Worm (Caenorhabditis elegans): ENCODE data around the gene K02F6.5.

Gene K02F6.5

DNA sequence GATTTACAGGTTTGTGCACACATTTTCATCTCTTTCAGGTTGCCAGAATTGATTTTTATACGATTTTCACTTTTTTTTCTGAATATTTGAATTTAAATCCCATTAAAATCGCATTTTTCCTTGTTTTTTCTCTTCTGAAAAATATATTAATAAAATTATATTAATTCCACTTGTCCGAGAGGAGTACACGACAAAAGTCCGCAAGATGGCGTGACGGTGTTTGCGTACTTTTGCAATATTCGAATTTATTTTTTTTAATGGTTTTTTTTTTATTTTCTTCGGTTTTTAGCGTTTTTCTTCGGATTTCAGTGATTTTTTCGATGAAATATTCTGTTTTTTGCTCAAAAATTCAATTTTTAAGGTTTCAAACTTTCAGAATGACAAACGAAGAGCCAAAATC lies 30.3 kb downstream of the K02F6.5 start, which contains the start of gene usp-39 (continued):
- TF ChIP-seq ets-5 (GFP tag; IDR thresholded peaks at IDR 0.05), result no peak
- no peak for TF ChIP-seq fkh-8 (tag; optimal IDR thresholded peaks at IDR 0.05)
- peak; percentile 80 for TF ChIP-seq unc-86 (tag; optimal IDR thresholded peaks at IDR 0.05)
- TF ChIP-seq lir-3 (tag; optimal IDR thresholded peaks at IDR 0.05; ENCODE audit: poor library complexity), result no peak
- no peak for TF ChIP-seq swsn-7 (tag; optimal IDR thresholded peaks at IDR 0.05)
- TF ChIP-seq ama-1 (optimal IDR thresholded peaks at IDR 0.05), result no peak

DNA sequence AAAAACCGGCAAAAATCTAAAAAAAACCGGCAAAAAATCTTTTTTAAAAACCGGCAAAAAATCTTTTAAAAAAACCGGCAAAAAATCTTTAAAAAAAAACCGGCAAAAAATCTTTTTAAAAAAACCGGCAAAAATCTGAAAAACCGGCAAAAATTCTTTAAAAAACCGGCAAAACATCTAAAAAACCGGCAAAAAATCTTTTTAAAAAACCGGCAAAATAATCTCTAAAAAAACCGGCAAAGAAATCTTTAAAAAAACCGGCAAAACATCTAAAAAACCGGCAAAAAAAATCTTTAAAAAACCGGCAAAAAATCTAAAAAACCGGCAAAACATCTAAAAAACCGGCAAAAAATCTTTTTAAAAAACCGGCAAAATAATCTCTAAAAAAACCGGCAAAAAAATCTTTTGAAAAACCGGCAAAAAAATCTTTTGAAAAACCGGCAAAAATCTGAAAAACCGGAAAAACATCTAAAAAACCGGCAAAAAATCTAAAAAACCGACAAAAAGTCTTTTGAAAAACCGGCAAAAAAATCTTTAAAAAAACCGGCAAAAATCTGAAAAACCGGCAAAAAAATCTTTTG lies 35.9 kb downstream of the K02F6.5 start:
- TF ChIP-seq irx-1 (tag; optimal IDR thresholded peaks at IDR 0.05) (peak; percentile 29), efl-3 (GFP tag; optimal IDR thresholded peaks at IDR 0.05) (peak; percentile 23)

DNA sequence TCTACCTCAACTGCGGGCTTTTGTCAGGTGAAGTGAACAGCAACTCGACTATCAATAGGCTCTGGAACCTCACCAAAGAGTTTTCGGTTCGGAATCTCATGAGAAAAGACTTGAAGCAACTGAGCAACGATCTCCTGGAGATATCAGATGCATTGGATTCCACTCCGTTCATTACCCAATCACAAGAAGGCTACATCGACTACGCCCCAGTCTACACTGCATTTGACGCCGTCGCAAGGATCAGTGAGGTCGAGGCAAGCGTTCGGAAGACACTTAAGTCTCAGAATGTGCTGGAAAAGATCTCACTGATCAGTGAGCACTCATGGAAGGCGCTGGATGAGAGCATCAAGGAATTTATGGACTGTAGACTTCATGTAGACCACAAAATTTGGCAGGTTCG lies 43.7 kb downstream of the K02F6.5 start:
- TF ChIP-seq lin-15B (tag; optimal IDR thresholded peaks at IDR 0.05) (no peak), efl-1 (optimal IDR thresholded peaks at IDR 0.05) (no peak), efl-1 (GFP tag; optimal IDR thresholded peaks at IDR 0.05 in 1 of 2) (peak in 1 of 2 experiments; percentile 5)

DNA sequence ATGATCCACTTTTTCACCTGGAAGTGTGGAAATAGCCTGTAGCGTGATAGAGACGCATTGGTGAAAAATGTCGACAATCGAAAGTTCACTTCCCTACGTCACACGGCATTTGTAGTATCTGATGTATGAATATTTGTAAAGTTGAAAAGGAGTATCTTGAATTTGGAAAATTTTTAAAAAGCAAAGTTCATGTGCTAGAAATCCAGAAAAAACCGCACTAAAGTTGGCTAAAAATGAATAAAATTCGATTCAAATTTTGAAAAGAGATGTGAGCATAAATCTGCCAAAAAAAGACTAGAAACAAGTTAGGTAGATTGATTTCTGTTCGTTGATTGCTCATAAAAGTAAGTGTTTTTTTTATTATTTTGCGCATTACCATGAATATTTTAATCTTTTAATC lies 48.5 kb downstream of the K02F6.5 start, which contains the start of gene sri-74:
TSS of gene sri-74 (minus strand) at position 101 of the 400 bp plus-strand sequence.
- TF ChIP-seq hlh-4 (tag; optimal IDR thresholded peaks at IDR 0.05), result no peak
- TF ChIP-seq nhr-28 (tag; optimal IDR thresholded peaks at IDR 0.05), result no peak
- no peak for TF ChIP-seq ets-5 (GFP tag; IDR thresholded peaks at IDR 0.05)
- TF ChIP-seq alr-1 (tag; optimal IDR thresholded peaks at IDR 0.05; ENCODE audit: borderline replicate concordance), result no peak
- no peak for TF ChIP-seq jun-1 (tag; optimal IDR thresholded peaks at IDR 0.05)
- TF ChIP-seq mef-2 (tag; optimal IDR thresholded peaks at IDR 0.05), result no peak
- TF ChIP-seq lin-39 (tag; optimal IDR thresholded peaks at IDR 0.05), result no peak
- no peak for TF ChIP-seq Y116A8C.19 (tag; optimal IDR thresholded peaks at IDR 0.05; ENCODE audit: borderline replicate concordance)
- no peak for TF ChIP-seq nhr-85 (tag)
- no peak for TF ChIP-seq hlh-17 (GFP tag; optimal IDR thresholded peaks at IDR 0.05; ENCODE audit: borderline replicate concordance)
- no peak for TF ChIP-seq tlp-1 (tag; optimal IDR thresholded peaks at IDR 0.05)
- TF ChIP-seq rnt-1 (tag; optimal IDR thresholded peaks at IDR 0.05), result no peak
- TF ChIP-seq nhr-84 (tag; optimal IDR thresholded peaks at IDR 0.05), result no peak

DNA sequence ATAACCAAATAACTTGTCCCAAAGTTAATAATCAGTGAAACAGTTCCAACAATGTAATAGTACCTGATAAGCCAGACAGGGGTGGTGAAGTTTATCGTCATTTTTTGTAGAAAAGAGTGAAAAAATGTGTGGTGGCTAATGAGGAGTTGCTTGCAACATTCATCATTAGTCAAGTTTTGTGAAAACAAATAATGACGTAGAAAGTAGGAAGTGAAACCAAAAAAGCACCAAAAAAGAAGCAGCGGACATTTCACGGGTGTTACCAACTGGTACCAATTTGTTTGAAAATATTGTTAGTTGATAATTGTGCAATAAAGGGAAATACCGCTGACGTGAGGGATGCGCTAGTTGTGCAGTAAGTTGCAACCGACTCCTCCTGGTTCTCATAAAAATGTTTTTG lies 50.9 kb downstream of the K02F6.5 start, which contains the start of gene sri-36:
TSS of gene sri-36 (minus strand) at position 101 of the 400 bp plus-strand sequence.
- TF ChIP-seq lin-35 (GFP tag; optimal IDR thresholded peaks at IDR 0.05) (no peak), pqm-1 (tag; optimal IDR thresholded peaks at IDR 0.05) (no peak), unc-86 (tag; optimal IDR thresholded peaks at IDR 0.05) (no peak), C04F5.9 (tag; optimal IDR thresholded peaks at IDR 0.05) (no peak), nhr-28 (tag; optimal IDR thresholded peaks at IDR 0.05) (no peak)

Data from whole organism, L1 larva.